Worm (Caenorhabditis elegans): ENCODE data around the gene lgc-44.
A peak's percentile ranks its signal among the peaks of the same experiment; 100 is the strongest.

lgc-44 gene

ce11 chrV:11680519-11681203 is 8.3 kb upstream of the lgc-44 start:
- TF ChIP-seq unc-55 (GFP tag; optimal IDR thresholded peaks at IDR 0.05) (peak; percentile 36), rnt-1 (tag; optimal IDR thresholded peaks at IDR 0.05) (peak; percentile 11), sdc-2 (tag; optimal IDR thresholded peaks at IDR 0.05) (no peak)

- TF ChIP-seq ceh-30 (tag; optimal IDR thresholded peaks at IDR 0.05) (no peak), unc-55 (GFP tag; optimal IDR thresholded peaks at IDR 0.05) (peak; percentile 24)
Observed at ce11 chrV:11677494-11677893, 5.1 kb upstream of the lgc-44 start.

ce11 chrV:11677030-11677429 is 4.6 kb upstream of the lgc-44 start:
- TF ChIP-seq nfya-1 (tag; optimal IDR thresholded peaks at IDR 0.05) (peak; percentile 61), fax-1 (tag; optimal IDR thresholded peaks at IDR 0.05) (no peak), nhr-11 (tag; optimal IDR thresholded peaks at IDR 0.05) (no peak), hlh-30 (tag; optimal IDR thresholded peaks at IDR 0.05; ENCODE audit: insufficient read depth) (no peak)

- TF ChIP-seq nhr-232 (tag; optimal IDR thresholded peaks at IDR 0.05) = no peak
Observed at ce11 chrV:11676498-11676897, 4.1 kb upstream of the lgc-44 start.

- TF ChIP-seq zip-5 (tag; optimal IDR thresholded peaks at IDR 0.05) (no peak), eyg-1 (tag; optimal IDR thresholded peaks at IDR 0.05) (no peak), npax-4 (tag; optimal IDR thresholded peaks at IDR 0.05) (no peak), fax-1 (tag; optimal IDR thresholded peaks at IDR 0.05) (no peak), ceh-2 (tag; optimal IDR thresholded peaks at IDR 0.05) (no peak)
Observed at ce11 chrV:11675638-11676037, 3.2 kb upstream of the lgc-44 start, which contains the start of gene ape-1. Gene ape-1, plus strand, starts transcription at chrV:11675938.

ce11 chrV:11674594-11675579 is 2.5 kb upstream of the lgc-44 start:
- TF ChIP-seq mec-3 (tag; optimal IDR thresholded peaks at IDR 0.05; ENCODE audit: borderline replicate concordance) (no peak), ref-2 (tag; optimal IDR thresholded peaks at IDR 0.05) (no peak), unc-42 (tag; optimal IDR thresholded peaks at IDR 0.05) (peak; percentile 89), fkh-10 (GFP tag; optimal IDR thresholded peaks at IDR 0.05) (peak; percentile 5), unc-55 (GFP tag; optimal IDR thresholded peaks at IDR 0.05) (no peak), ceh-48 (tag; optimal IDR thresholded peaks at IDR 0.05) (no peak), elt-2 (tag; optimal IDR thresholded peaks at IDR 0.05) (peak; percentile 68), pha-4 (tag; optimal IDR thresholded peaks at IDR 0.05) (no peak), sox-4 (tag; optimal IDR thresholded peaks at IDR 0.05) (no peak), ceh-2 (tag; optimal IDR thresholded peaks at IDR 0.05) (no peak), ceh-45 (GFP tag; IDR thresholded peaks at IDR 0.05) (no peak), sdc-2 (tag; optimal IDR thresholded peaks at IDR 0.05) (no peak), ceh-34 (tag; optimal IDR thresholded peaks at IDR 0.05) (no peak), ama-1 (optimal IDR thresholded peaks at IDR 0.05) (no peak), pha-2 (tag; optimal IDR thresholded peaks at IDR 0.05) (peak; percentile 7)

- peak; percentile 57 for TF ChIP-seq pha-2 (tag; optimal IDR thresholded peaks at IDR 0.05)
- peak; percentile 13 for TF ChIP-seq rnt-1 (tag; optimal IDR thresholded peaks at IDR 0.05)
- TF ChIP-seq tbx-7 (tag; optimal IDR thresholded peaks at IDR 0.05) = no peak
- TF ChIP-seq ceh-48 (tag; optimal IDR thresholded peaks at IDR 0.05) = no peak
- no peak for TF ChIP-seq dmd-4 (tag; optimal IDR thresholded peaks at IDR 0.05; ENCODE audit: borderline replicate concordance)
- TF ChIP-seq pat-9 (tag; optimal IDR thresholded peaks at IDR 0.05) = no peak
- peak; percentile 9; the same call in 1 of the 2 replicates for TF ChIP-seq sox-2 (GFP tag; IDR thresholded peaks at IDR 0.05)
- TF ChIP-seq ref-2 (tag; optimal IDR thresholded peaks at IDR 0.05) = peak; percentile 57
- peak; percentile 1 for TF ChIP-seq tbx-2 (tag; optimal IDR thresholded peaks at IDR 0.05)
- TF ChIP-seq ceh-31 (tag; optimal IDR thresholded peaks at IDR 0.05) = peak; percentile 3
- peak; percentile 65 for TF ChIP-seq hlh-30 (tag; optimal IDR thresholded peaks at IDR 0.05; ENCODE audit: insufficient read depth)
- TF ChIP-seq pax-1 (tag; optimal IDR thresholded peaks at IDR 0.05) = peak; percentile 27
- peak; percentile 45 for TF ChIP-seq nfya-1 (tag; optimal IDR thresholded peaks at IDR 0.05)
Observed at ce11 chrV:11673746-11674365, 1.5 kb upstream of the lgc-44 start.

All from whole organism, late embryonic.